Worm (Caenorhabditis elegans) whole organism, L2 larva: ENCODE data around the gene mel-46.
"Not testable (repeated sequence)": the region's sequence is repeated elsewhere in the genome, so short reads cannot be mapped to it uniquely, and the experiment has no call there.

ENCODE experiments used
- ama-1 ChIP-seq: fragments of 150-350 bp; optimal IDR thresholded peaks from 2 replicates; lab custom pipeline; 2018; ENCODE audit warnings: inconsistent platforms
- lin-13 ChIP-seq: fragments of 150-350 bp; optimal IDR thresholded peaks from 2 replicates; lab custom pipeline; 2014; ENCODE audit warnings: missing biosample characterization, missing genetic modification reagents, missing genetic modification characterization
- lin-39 ChIP-seq: fragments of 150-350 bp; optimal IDR thresholded peaks from 2 replicates; lab custom pipeline; 2014; ENCODE audit warnings: missing biosample characterization, missing genetic modification reagents, missing genetic modification characterization
- mdl-1 ChIP-seq, 2 experiments: fragments of 150-350 bp in 1 of 2; sonication (generic microtip) in 1 of 2; optimal IDR thresholded peaks; 2 replicates each; lab custom pipeline; 2017; ENCODE audit warnings: missing biosample characterization in 2 of 2, missing genetic modification characterization in 2 of 2
- unc-39 ChIP-seq: fragments of 150-350 bp; optimal IDR thresholded peaks from 2 replicates; lab custom pipeline; 2014; ENCODE audit warnings: missing biosample characterization, missing genetic modification characterization
- zag-1 ChIP-seq: fragments of 150-350 bp; optimal IDR thresholded peaks from 2 replicates; lab custom pipeline; 2014; ENCODE audit warnings: missing biosample characterization, missing genetic modification characterization

DNA sequence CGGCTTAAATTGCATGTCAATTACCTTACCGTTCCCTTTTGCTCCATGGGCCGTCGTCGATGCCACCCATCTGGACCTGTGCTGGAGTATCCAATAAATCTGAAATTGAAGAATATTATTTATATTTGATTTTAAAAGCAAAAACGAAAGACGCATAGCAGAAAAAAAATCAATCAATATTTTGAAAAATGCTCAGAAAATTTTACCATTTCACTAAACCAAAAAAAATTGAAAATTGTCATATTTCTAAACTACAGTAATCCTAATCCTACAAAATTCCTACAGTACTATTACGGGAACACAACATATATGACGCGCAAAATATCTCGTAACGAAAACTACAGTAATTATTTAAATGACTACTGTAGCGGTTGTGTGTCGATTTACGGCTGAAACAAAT is 20.4 kb downstream of the mel-46 start, which contains the start of gene Y116A8A.150:
- TF ChIP-seq mdl-1 (tag; optimal IDR thresholded peaks at IDR 0.05; lab: Kevin White, UChicago); unc-39 (tag; lab: Kevin White, UChicago); zag-1 (tag; lab: Kevin White, UChicago); lin-39 (tag; lab: Kevin White, UChicago); lin-13 (GFP tag; lab: Kevin White, UChicago); ama-1 (lab: Kevin White, UChicago): not testable (repeated sequence)
